Worm (Caenorhabditis elegans): ENCODE data around the gene srz-5.
A peak's percentile ranks its signal among the peaks of the same experiment; 100 is the strongest.

srz-5 gene

DNA sequence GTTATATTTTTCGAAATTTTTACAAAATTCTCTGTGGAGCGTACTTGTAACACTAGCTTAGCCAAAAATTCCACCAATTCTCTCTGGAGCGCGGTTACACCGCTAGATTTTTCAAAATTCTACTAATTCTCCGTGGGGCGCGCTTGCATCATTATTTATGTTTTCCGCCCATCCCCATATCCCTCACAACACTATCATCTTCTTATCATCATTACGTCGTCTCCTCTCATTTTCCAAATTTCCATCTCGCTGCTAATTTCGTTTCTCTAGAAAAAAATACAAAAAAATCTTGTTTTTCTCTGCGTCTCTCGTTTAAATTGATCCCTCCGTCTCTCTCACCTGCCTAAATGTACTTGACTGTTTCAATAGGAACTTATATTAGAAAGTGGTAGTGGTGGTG is 40.8 kb upstream of the srz-5 start:
- TF ChIP-seq zip-8 (tag; optimal IDR thresholded peaks at IDR 0.05) (no peak), elt-3 (tag; optimal IDR thresholded peaks at IDR 0.05) (no peak), flh-1 (GFP tag; optimal IDR thresholded peaks at IDR 0.05) (no peak), unc-120 (tag; optimal IDR thresholded peaks at IDR 0.05; ENCODE audit: poor library complexity, severe bottlenecking) (no peak), hlh-1 (tag; optimal IDR thresholded peaks at IDR 0.05) (no peak), lin-13 (tag; optimal IDR thresholded peaks at IDR 0.05) (no peak), pha-4 (tag; optimal IDR thresholded peaks at IDR 0.05) (no peak)

DNA sequence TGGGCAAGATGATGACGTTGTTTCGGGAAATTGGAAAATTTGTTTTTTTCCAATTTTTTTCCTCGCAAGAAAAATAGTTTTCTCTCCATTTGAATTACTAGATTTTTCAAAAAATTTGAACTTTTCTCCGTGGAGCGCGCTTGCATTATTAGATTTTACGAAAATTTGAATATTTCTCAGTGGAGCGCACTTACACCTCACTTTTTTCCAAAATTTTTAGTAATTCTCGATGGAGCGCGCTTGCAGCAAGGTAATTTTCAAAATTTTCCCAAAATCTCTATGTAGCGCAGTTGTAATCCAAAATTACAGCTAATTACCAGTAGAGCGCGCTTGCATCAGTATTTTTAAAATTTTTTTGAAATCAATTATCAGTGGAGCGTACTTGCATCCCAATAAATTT is 40.1 kb upstream of the srz-5 start:
- TF ChIP-seq unc-120 (tag; optimal IDR thresholded peaks at IDR 0.05; ENCODE audit: poor library complexity, severe bottlenecking) (no peak), ceh-39 (tag; optimal IDR thresholded peaks at IDR 0.05) (no peak), lin-32 (GFP tag; optimal IDR thresholded peaks at IDR 0.05) (no peak), M03D4.4 (tag; optimal IDR thresholded peaks at IDR 0.05) (no peak), lin-13 (tag; optimal IDR thresholded peaks at IDR 0.05) (no peak), ceh-83 (GFP tag; optimal IDR thresholded peaks at IDR 0.05) (no peak), bed-3 (GFP tag; optimal IDR thresholded peaks at IDR 0.05) (no peak), elt-3 (tag; optimal IDR thresholded peaks at IDR 0.05) (no peak), snpc-4 (tag; optimal IDR thresholded peaks at IDR 0.05) (no peak), nhr-2 (tag; optimal IDR thresholded peaks at IDR 0.05) (no peak), blmp-1 (tag; optimal IDR thresholded peaks at IDR 0.05) (no peak), drap-1 (GFP tag; optimal IDR thresholded peaks at IDR 0.05) (no peak), ces-1 (GFP tag; optimal IDR thresholded peaks at IDR 0.05) (no peak), nhr-76 (tag; optimal IDR thresholded peaks at IDR 0.05) (no peak), elt-1 (tag; optimal IDR thresholded peaks at IDR 0.05; ENCODE audit: borderline replicate concordance, insufficient read depth) (no peak), sem-2 (GFP tag; optimal IDR thresholded peaks at IDR 0.05) (no peak), pha-4 (tag; optimal IDR thresholded peaks at IDR 0.05) (no peak), mls-2 (tag; optimal IDR thresholded peaks at IDR 0.05) (no peak)

DNA sequence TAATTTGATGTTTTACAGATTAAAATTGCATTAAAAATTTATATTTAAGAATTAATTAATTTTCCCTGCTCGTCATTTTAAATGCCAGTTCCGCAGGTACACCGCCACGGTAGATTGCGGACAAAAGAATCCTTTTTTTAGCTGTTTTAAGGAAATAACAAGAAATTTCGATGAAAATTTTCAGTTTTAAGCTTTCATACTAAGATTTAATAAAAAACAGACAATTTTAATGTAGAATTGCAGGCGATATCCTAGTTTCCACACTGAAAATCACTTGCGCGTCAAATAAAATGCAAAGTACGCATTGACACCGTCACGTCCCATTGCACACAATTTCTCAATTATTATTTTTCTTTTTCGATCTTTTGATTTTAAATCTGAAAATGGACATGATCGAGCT is 38.9 kb upstream of the srz-5 start, which contains the start of gene dnc-3:
Gene dnc-3 (plus strand): TSS at position 272 of the 400 bp plus-strand sequence.
- TF ChIP-seq ham-2 (GFP tag; optimal IDR thresholded peaks at IDR 0.05), result no peak
- TF ChIP-seq ztf-11 (tag; optimal IDR thresholded peaks at IDR 0.05), result no peak
- TF ChIP-seq elt-1 (tag; optimal IDR thresholded peaks at IDR 0.05; ENCODE audit: borderline replicate concordance, insufficient read depth), result no peak
- no peak for TF ChIP-seq mls-2 (tag; optimal IDR thresholded peaks at IDR 0.05)
- TF ChIP-seq lsy-2 (tag; optimal IDR thresholded peaks at IDR 0.05), result peak; percentile 29
- no peak for TF ChIP-seq nhr-76 (tag; optimal IDR thresholded peaks at IDR 0.05)
- no peak for TF ChIP-seq lin-32 (GFP tag; optimal IDR thresholded peaks at IDR 0.05)
- TF ChIP-seq ceh-39 (tag; optimal IDR thresholded peaks at IDR 0.05), result no peak
- no peak for TF ChIP-seq tbx-8 (GFP tag; optimal IDR thresholded peaks at IDR 0.05)
- TF ChIP-seq mab-5 (tag; optimal IDR thresholded peaks at IDR 0.05), result no peak
- TF ChIP-seq M03D4.4 (tag; optimal IDR thresholded peaks at IDR 0.05), result no peak
- TF ChIP-seq pha-4 (tag; optimal IDR thresholded peaks at IDR 0.05), result no peak
- TF ChIP-seq unc-62 (GFP tag; optimal IDR thresholded peaks at IDR 0.05), result no peak
- peak; percentile 75 for TF ChIP-seq ces-1 (GFP tag; optimal IDR thresholded peaks at IDR 0.05)
- TF ChIP-seq nhr-28 (tag; optimal IDR thresholded peaks at IDR 0.05), result no peak
- TF ChIP-seq hlh-1 (tag; optimal IDR thresholded peaks at IDR 0.05), result no peak
- TF ChIP-seq ceh-83 (GFP tag; optimal IDR thresholded peaks at IDR 0.05), result no peak
- TF ChIP-seq snpc-4 (tag; optimal IDR thresholded peaks at IDR 0.05), result no peak
- TF ChIP-seq nhr-237 (tag; optimal IDR thresholded peaks at IDR 0.05), result peak; percentile 5
- no peak for TF ChIP-seq unc-120 (tag; optimal IDR thresholded peaks at IDR 0.05; ENCODE audit: poor library complexity, severe bottlenecking)
- TF ChIP-seq zip-8 (tag; optimal IDR thresholded peaks at IDR 0.05), result no peak
- TF ChIP-seq bed-3 (GFP tag; optimal IDR thresholded peaks at IDR 0.05), result no peak
- TF ChIP-seq ceh-43 (GFP tag; optimal IDR thresholded peaks at IDR 0.05), result peak; percentile 17
- TF ChIP-seq sptf-1 (tag; optimal IDR thresholded peaks at IDR 0.05), result no peak
- TF ChIP-seq blmp-1 (tag; optimal IDR thresholded peaks at IDR 0.05), result no peak
- TF ChIP-seq nhr-12 (tag; optimal IDR thresholded peaks at IDR 0.05), result no peak
- TF ChIP-seq cnd-1 (tag; optimal IDR thresholded peaks at IDR 0.05), result no peak
- no peak for TF ChIP-seq nhr-2 (tag; optimal IDR thresholded peaks at IDR 0.05)
- TF ChIP-seq sem-2 (GFP tag; optimal IDR thresholded peaks at IDR 0.05), result no peak
- no peak for TF ChIP-seq elt-3 (tag; optimal IDR thresholded peaks at IDR 0.05)
- TF ChIP-seq unc-39 (tag; optimal IDR thresholded peaks at IDR 0.05), result no peak
- TF ChIP-seq flh-1 (GFP tag; optimal IDR thresholded peaks at IDR 0.05), result no peak
- no peak for TF ChIP-seq lin-13 (tag; optimal IDR thresholded peaks at IDR 0.05)
- peak; percentile 14 for TF ChIP-seq mep-1 (tag; optimal IDR thresholded peaks at IDR 0.05)
- no peak for TF ChIP-seq drap-1 (GFP tag; optimal IDR thresholded peaks at IDR 0.05)

Measured in whole organism, mixed stage, embryonic.